Fruit fly (Drosophila melanogaster) Kc167 (cell line): Measurements from ENCODE around the gene Acp65Aa.

ENCODE experiments used
- h ChIP-seq: fragments of >200 bp; optimal IDR thresholded peaks from 3 replicates; lab custom pipeline; 2018; ENCODE audit warnings: missing external identifiers
- psq ChIP-seq: fragments of >200 bp; optimal IDR thresholded peaks from 2 replicates; lab custom pipeline; 2017; ENCODE audit warnings: missing external identifiers

- TF ChIP-seq psq (no peak), h (lab: Kevin White, UChicago) (no peak)
These were observed at the start of gene Acp65Aa for dm6 chr3L:6152531-6152930.
